Fruit fly (Drosophila melanogaster) whole organism, adult: ENCODE results near the gene ymp.

Experiments used
- CG14711 ChIP-seq: fragments of 200-800 bp; sonication (Bioruptor generic); optimal IDR thresholded peaks from 2 replicates; lab custom pipeline; 2018; ENCODE audit warnings: missing biosample characterization, mild to moderate bottlenecking, missing genetic modification characterization, moderate library complexity
- CG33017 ChIP-seq: fragments of 200-800 bp; sonication (Bioruptor generic); optimal IDR thresholded peaks from 2 replicates; lab custom pipeline; 2018; ENCODE audit warnings: missing biosample characterization, mild to moderate bottlenecking, missing genetic modification characterization, moderate library complexity
- CG5204 ChIP-seq: fragments of 200-800 bp; sonication (Bioruptor generic); optimal IDR thresholded peaks from 2 replicates; lab custom pipeline; 2016; ENCODE audit warnings: missing biosample characterization, missing genetic modification characterization
- CG7101 ChIP-seq: fragments of 200-800 bp; sonication (Bioruptor generic); optimal IDR thresholded peaks from 2 replicates; lab custom pipeline; 2018; ENCODE audit warnings: missing biosample characterization, mild to moderate bottlenecking, missing genetic modification characterization, moderate library complexity
- Crg-1 ChIP-seq: fragments of 200-800 bp; sonication (Bioruptor generic); optimal IDR thresholded peaks from 2 replicates; lab custom pipeline; 2016; ENCODE audit warnings: missing biosample characterization, missing genetic modification characterization
- Hr96 ChIP-seq: fragments of 200-800 bp; sonication (Bioruptor generic); optimal IDR thresholded peaks from 2 replicates; lab custom pipeline; 2016; ENCODE audit warnings: missing biosample characterization, missing genetic modification characterization
- bab1 ChIP-seq: fragments of 200-800 bp; sonication (Bioruptor generic); optimal IDR thresholded peaks from 3 replicates; lab custom pipeline; 2019; ENCODE audit warnings: missing biosample characterization, mild to moderate bottlenecking, missing genetic modification characterization, moderate library complexity
- kay ChIP-seq: fragments of 200-800 bp; sonication (Bioruptor generic); peaks from one replicate; lab custom pipeline; 2016; ENCODE audit warnings: missing biosample characterization, missing genetic modification characterization, borderline replicate concordance
- tj ChIP-seq: fragments of 200-800 bp; sonication (Bioruptor generic); optimal IDR thresholded peaks from 3 replicates; lab custom pipeline; 2017; ENCODE audit warnings: missing biosample characterization, mild to moderate bottlenecking, missing genetic modification characterization, moderate library complexity

DNA sequence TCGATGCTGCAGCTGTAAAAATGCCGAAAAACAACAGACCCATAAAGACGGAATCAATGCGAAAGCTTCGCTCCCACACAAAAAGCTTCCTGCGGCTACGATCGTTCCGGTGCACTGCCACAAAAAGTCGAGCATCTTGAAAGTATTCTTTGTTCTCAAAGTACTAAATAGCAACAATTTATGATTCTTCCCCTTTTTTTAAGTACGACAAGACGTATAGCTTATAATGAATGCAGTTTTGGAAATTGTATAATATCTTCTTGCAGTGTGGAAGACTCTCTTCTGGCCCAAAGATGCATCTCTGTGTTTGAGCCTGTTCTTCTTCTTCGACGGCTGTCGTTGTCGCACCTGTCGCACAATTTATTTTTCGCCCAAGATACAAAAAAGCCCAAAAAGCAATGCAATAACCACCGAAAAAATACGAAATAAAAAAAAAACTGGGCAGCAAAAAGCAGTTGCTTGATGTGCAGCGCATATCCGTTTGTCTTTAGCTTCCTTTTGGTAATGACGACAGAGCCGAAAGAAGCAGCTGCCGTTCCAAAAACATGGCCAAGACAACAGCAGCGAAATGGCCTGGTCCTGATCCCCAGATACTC is 25.0 kb upstream of the ymp start:
- no peak for TF ChIP-seq CG33017 (tag; lab: Kevin White, UChicago)
- TF ChIP-seq tj (GFP tag; lab: Kevin White, UChicago) = no peak
- TF ChIP-seq CG14711 (tag; lab: Kevin White, UChicago) = no peak
- no peak for TF ChIP-seq bab1 (GFP tag; lab: Kevin White, UChicago)
- no peak for TF ChIP-seq kay (GFP tag; lab: Kevin White, UChicago)
- TF ChIP-seq CG7101 (tag; lab: Kevin White, UChicago) = no peak
- TF ChIP-seq CG5204 (GFP tag; lab: Kevin White, UChicago) = no peak
- TF ChIP-seq Hr96 (GFP tag; lab: Kevin White, UChicago) = no peak
- no peak for TF ChIP-seq Crg-1 (GFP tag; lab: Kevin White, UChicago)
